Fruit fly (Drosophila melanogaster) whole organism, embryonic: Measurements from ENCODE around the gene spidey.

Experiments
- Atf-2 ChIP-seq: fragments of 200-800 bp; sonication (Bioruptor generic); optimal IDR thresholded peaks from 2 replicates; lab custom pipeline; 2016; ENCODE audit warnings: missing biosample characterization, missing genetic modification characterization
- Bdp1 ChIP-seq: fragments of 200-800 bp; sonication (Bioruptor generic); optimal IDR thresholded peaks from 3 replicates; lab custom pipeline; 2016; ENCODE audit warnings: missing biosample characterization, missing genetic modification characterization
- CG11093 ChIP-seq: fragments of 200-800 bp; sonication (Bioruptor generic); IDR thresholded peaks from 3 replicates; pipeline ENCODE4 v1.3.6; 2022; ENCODE audit warnings: missing biosample characterization, missing genetic modification characterization
- CG11456 ChIP-seq: fragments of 200-800 bp; sonication (Bioruptor generic); IDR thresholded peaks from 3 replicates; pipeline ENCODE4 v1.3.6; 2022; ENCODE audit warnings: missing biosample characterization, missing genetic modification characterization
- CG11504 ChIP-seq: fragments of 200-800 bp; sonication (Bioruptor generic); optimal IDR thresholded peaks from 3 replicates; lab custom pipeline; 2019; ENCODE audit warnings: missing biosample characterization, mild to moderate bottlenecking, missing genetic modification characterization, moderate library complexity
- CG13775 ChIP-seq: fragments of 200-800 bp; sonication (Bioruptor generic); optimal IDR thresholded peaks from 3 replicates; lab custom pipeline; 2017; ENCODE audit warnings: missing biosample characterization, mild to moderate bottlenecking, missing genetic modification characterization
- CG14860 ChIP-seq: fragments of 200-800 bp; sonication (Bioruptor generic); IDR thresholded peaks from 3 replicates; pipeline ENCODE4 v1.3.6; 2022; ENCODE audit warnings: missing biosample characterization, missing genetic modification characterization; ENCODE audit not compliant: partially characterized antibody
- CG15479 ChIP-seq: fragments of 200-800 bp; sonication (Bioruptor generic); optimal IDR thresholded peaks from 3 replicates; lab custom pipeline; 2019; ENCODE audit warnings: missing biosample characterization, mild to moderate bottlenecking, missing genetic modification characterization, moderate library complexity
- CG17186 ChIP-seq: fragments of 200-800 bp; sonication (Bioruptor generic); optimal IDR thresholded peaks from 3 replicates; lab custom pipeline; 2017; ENCODE audit warnings: missing biosample characterization, missing genetic modification reagents, missing genetic modification characterization
- CG18599 ChIP-seq: fragments of 200-800 bp; sonication (Bioruptor generic); optimal IDR thresholded peaks from 3 replicates; lab custom pipeline; 2017; ENCODE audit warnings: missing biosample characterization, missing genetic modification characterization, mild to moderate bottlenecking, moderate library complexity, missing genetic modification reagents
- CG2678 ChIP-seq: fragments of 200-800 bp; sonication (Bioruptor generic); optimal IDR thresholded peaks from 3 replicates; lab custom pipeline; 2019; ENCODE audit warnings: missing biosample characterization, mild to moderate bottlenecking, missing genetic modification characterization, moderate library complexity
- CG2875 ChIP-seq: fragments of 200-800 bp; sonication (Bioruptor generic); optimal IDR thresholded peaks from 2 replicates; lab custom pipeline; 2017; ENCODE audit warnings: missing biosample characterization, mild to moderate bottlenecking, missing genetic modification characterization, missing genetic modification reagents
- CG30403 ChIP-seq: fragments of 200-800 bp; sonication (Bioruptor generic); optimal IDR thresholded peaks from 3 replicates; lab custom pipeline; 2016; ENCODE audit warnings: missing biosample characterization, missing genetic modification characterization
- CG32772 ChIP-seq: fragments of 200-800 bp; sonication (Bioruptor generic); IDR thresholded peaks from 2 replicates; pipeline ENCODE4 v1.3.6; 2022; ENCODE audit warnings: missing biosample characterization, missing genetic modification characterization
- CG34224 ChIP-seq: fragments of 200-800 bp; sonication (Bioruptor generic); IDR thresholded peaks from 3 replicates; pipeline ENCODE4 v1.3.6; 2022; ENCODE audit warnings: missing biosample characterization, missing genetic modification characterization; ENCODE audit not compliant: partially characterized antibody
- CG3847 ChIP-seq: fragments of 200-800 bp; sonication (Bioruptor generic); IDR thresholded peaks from 2 replicates; pipeline ENCODE4 v1.3.6; 2022; ENCODE audit warnings: missing biosample characterization, missing genetic modification characterization
- CG4424 ChIP-seq: fragments of 200-800 bp; sonication (Bioruptor generic); optimal IDR thresholded peaks from 3 replicates; lab custom pipeline; 2016; ENCODE audit warnings: missing biosample characterization, missing genetic modification characterization
- CG4820 ChIP-seq: fragments of 200-800 bp; sonication (Bioruptor generic); optimal IDR thresholded peaks from 3 replicates; lab custom pipeline; 2016; ENCODE audit warnings: missing biosample characterization, missing genetic modification characterization
- CG7372 ChIP-seq: fragments of 200-800 bp; sonication (Bioruptor generic); IDR thresholded peaks from 2 replicates; pipeline ENCODE4 v1.3.6; 2022; ENCODE audit warnings: missing biosample characterization, missing genetic modification characterization
- CG8359 ChIP-seq: fragments of 200-800 bp; sonication (Bioruptor generic); optimal IDR thresholded peaks from 2 replicates; lab custom pipeline; 2017; ENCODE audit warnings: missing biosample characterization, mild to moderate bottlenecking, missing genetic modification characterization, borderline replicate concordance
- CG9727 ChIP-seq: fragments of 200-800 bp; sonication (Bioruptor generic); optimal IDR thresholded peaks from 3 replicates; lab custom pipeline; 2017; ENCODE audit warnings: missing biosample characterization, mild to moderate bottlenecking, missing genetic modification characterization
- CrebB ChIP-seq: fragments of 200-800 bp; sonication (Bioruptor generic); optimal IDR thresholded peaks from 3 replicates; lab custom pipeline; 2018; ENCODE audit warnings: missing biosample characterization, mild to moderate bottlenecking, missing genetic modification characterization
- Dad ChIP-seq: fragments of 200-800 bp; sonication (Bioruptor generic); optimal IDR thresholded peaks from 3 replicates; lab custom pipeline; 2016; ENCODE audit warnings: missing biosample characterization, missing genetic modification characterization
- E2f2 ChIP-seq: fragments of 200-800 bp; sonication (Bioruptor generic); IDR thresholded peaks from 2 replicates; pipeline ENCODE4 v1.3.6; 2022; ENCODE audit warnings: missing biosample characterization, missing genetic modification characterization
- ERR ChIP-seq: fragments of 200-800 bp; sonication (Bioruptor generic); optimal IDR thresholded peaks from 2 replicates; lab custom pipeline; 2016; ENCODE audit warnings: missing biosample characterization, missing genetic modification characterization
- Fer2 ChIP-seq: fragments of 200-800 bp; sonication (Bioruptor generic); optimal IDR thresholded peaks from 2 replicates; lab custom pipeline; 2018; ENCODE audit warnings: missing biosample characterization, mild to moderate bottlenecking, missing genetic modification characterization, moderate library complexity
- HHEX ChIP-seq: fragments of 200-800 bp; sonication (Bioruptor generic); optimal IDR thresholded peaks from 3 replicates; lab custom pipeline; 2017; ENCODE audit warnings: missing biosample characterization, mild to moderate bottlenecking, missing genetic modification characterization, missing genetic modification reagents
- Hr3 ChIP-seq: fragments of 200-800 bp; sonication (Bioruptor generic); optimal IDR thresholded peaks from 3 replicates; lab custom pipeline; 2016; ENCODE audit warnings: missing biosample characterization, missing genetic modification characterization
- Hr39 ChIP-seq: fragments of >200 bp; optimal IDR thresholded peaks from 2 replicates; lab custom pipeline; 2017
- NK7.1 ChIP-seq: fragments of 200-800 bp; sonication (Bioruptor generic); optimal IDR thresholded peaks from 3 replicates; lab custom pipeline; 2016; ENCODE audit warnings: missing biosample characterization, missing genetic modification characterization
- TFAM ChIP-seq: fragments of 200-800 bp; sonication (Bioruptor generic); optimal IDR thresholded peaks from 2 replicates; lab custom pipeline; 2017; ENCODE audit warnings: missing biosample characterization, missing genetic modification characterization, inconsistent platforms
- Vsx1 ChIP-seq: fragments of 200-800 bp; sonication (Bioruptor generic); optimal IDR thresholded peaks from 2 replicates; lab custom pipeline; 2017; ENCODE audit warnings: missing biosample characterization, mild to moderate bottlenecking, missing genetic modification characterization, missing genetic modification reagents
- ash1 ChIP-seq: fragments of 200-800 bp; sonication (Bioruptor generic); optimal IDR thresholded peaks from 2 replicates; lab custom pipeline; 2018; ENCODE audit warnings: missing biosample characterization, mild to moderate bottlenecking, missing genetic modification characterization
- bowl ChIP-seq: fragments of 200-800 bp; sonication (Bioruptor generic); IDR thresholded peaks from 2 replicates; pipeline ENCODE4 v1.3.6; 2022; ENCODE audit warnings: missing biosample characterization, missing genetic modification characterization
- caup ChIP-seq: fragments of 200-800 bp; sonication (Bioruptor generic); optimal IDR thresholded peaks from 3 replicates; lab custom pipeline; 2017; ENCODE audit warnings: missing biosample characterization, mild to moderate bottlenecking, missing genetic modification characterization, moderate library complexity; ENCODE audit not compliant: severe bottlenecking
- da ChIP-seq: fragments of 200-800 bp; sonication (Bioruptor generic); optimal IDR thresholded peaks from 2 replicates; lab custom pipeline; 2016; ENCODE audit warnings: missing biosample characterization, missing genetic modification characterization
- emc ChIP-seq: fragments of 200-800 bp; sonication (Bioruptor generic); optimal IDR thresholded peaks from 2 replicates; lab custom pipeline; 2016; ENCODE audit warnings: missing biosample characterization, missing genetic modification characterization
- esg ChIP-seq: fragments of 200-800 bp; sonication (Bioruptor generic); conservative IDR thresholded peaks from 2 replicates; pipeline ENCODE4 v1.3.6; 2022; ENCODE audit warnings: missing biosample characterization, missing genetic modification characterization
- grn ChIP-seq: fragments of 200-800 bp; sonication (Bioruptor generic); optimal IDR thresholded peaks from 3 replicates; lab custom pipeline; 2017; ENCODE audit warnings: missing biosample characterization, missing genetic modification characterization
- gsb-n ChIP-seq: fragments of 200-800 bp; sonication (Bioruptor generic); optimal IDR thresholded peaks from 3 replicates; lab custom pipeline; 2018; ENCODE audit warnings: missing biosample characterization, mild to moderate bottlenecking, missing genetic modification characterization
- kay ChIP-seq: fragments of 200-800 bp; sonication (Bioruptor generic); optimal IDR thresholded peaks from 2 replicates; lab custom pipeline; 2016; ENCODE audit warnings: missing biosample characterization, missing genetic modification characterization
- kni ChIP-seq: fragments of 200-800 bp; sonication (Bioruptor generic); optimal IDR thresholded peaks from 3 replicates; lab custom pipeline; 2017; ENCODE audit warnings: mild to moderate bottlenecking, missing biosample characterization, missing genetic modification reagents, missing genetic modification characterization
- lbe ChIP-seq: fragments of 200-800 bp; sonication (Bioruptor generic); optimal IDR thresholded peaks from 2 replicates; lab custom pipeline; 2016; ENCODE audit warnings: missing biosample characterization, mild to moderate bottlenecking, missing genetic modification characterization
- maf-S ChIP-seq: fragments of 200-800 bp; sonication (Bioruptor generic); optimal IDR thresholded peaks from 2 replicates; lab custom pipeline; 2016; ENCODE audit warnings: missing biosample characterization, missing genetic modification characterization
- sim ChIP-seq: fragments of 200-800 bp; sonication (Bioruptor generic); IDR thresholded peaks from 2 replicates; pipeline ENCODE4 v1.3.6; 2022; ENCODE audit warnings: missing biosample characterization, missing genetic modification characterization
- sisA ChIP-seq: fragments of 200-800 bp; sonication (Bioruptor generic); IDR thresholded peaks from 2 replicates; pipeline ENCODE4 v1.3.6; 2022; ENCODE audit warnings: missing biosample characterization, missing genetic modification characterization
- sob ChIP-seq: fragments of 200-800 bp; sonication (Bioruptor generic); IDR thresholded peaks from 2 replicates; pipeline ENCODE4 v1.3.6; 2022; ENCODE audit warnings: missing biosample characterization, missing genetic modification characterization
- sqz ChIP-seq: fragments of 200-800 bp; sonication (Bioruptor generic); optimal IDR thresholded peaks from 3 replicates; lab custom pipeline; 2018; ENCODE audit warnings: missing biosample characterization, mild to moderate bottlenecking, missing genetic modification characterization
- unc-4 ChIP-seq: fragments of 200-800 bp; sonication (Bioruptor generic); IDR thresholded peaks from 2 replicates; pipeline ENCODE4 v1.3.6; 2022; ENCODE audit warnings: missing biosample characterization, missing genetic modification characterization; ENCODE audit not compliant: partially characterized antibody
- usp ChIP-seq: fragments of >200 bp; optimal IDR thresholded peaks from 2 replicates; lab custom pipeline; 2017; ENCODE audit warnings: missing biosample characterization, missing genetic modification characterization

spidey gene

DNA sequence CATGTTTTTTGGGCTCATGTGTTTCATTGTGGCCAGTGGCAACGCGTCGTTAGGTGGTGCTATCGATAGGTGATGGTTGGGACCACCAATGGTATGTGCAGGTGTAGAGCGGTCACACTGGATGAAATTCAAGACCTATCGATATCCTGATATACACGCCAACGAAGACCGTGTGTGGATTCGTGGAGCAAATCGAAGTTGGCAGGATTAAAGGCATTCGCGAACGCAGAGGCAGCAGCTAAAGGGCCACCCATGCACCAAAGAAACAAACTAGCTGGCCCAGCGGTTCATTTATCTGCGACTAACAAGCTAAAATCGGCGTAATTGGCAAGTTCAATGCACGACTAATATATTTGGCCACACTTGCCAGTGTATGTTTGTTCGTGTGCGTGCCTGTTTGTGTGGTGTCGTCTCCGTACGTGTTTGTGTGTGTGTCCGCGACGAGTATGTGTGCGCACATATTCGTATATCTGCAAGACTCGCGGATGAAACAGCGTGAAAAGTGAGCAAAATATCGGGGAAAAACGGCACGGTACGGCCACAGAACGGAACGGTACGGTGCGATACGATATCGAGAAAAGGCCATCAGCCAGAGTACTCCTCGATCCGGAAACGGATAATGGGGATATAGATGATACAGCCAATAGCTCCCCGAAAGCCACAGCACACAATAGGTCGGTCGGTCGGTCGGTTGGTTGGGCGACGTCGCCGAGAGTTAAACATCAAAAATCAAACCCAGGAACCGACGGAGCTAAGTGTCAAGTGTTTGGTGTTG lies 27.3 kb downstream of the spidey start, which contains the start of gene Ubr3 (continued):
- TF ChIP-seq CG3847 (GFP tag; lab: Robert Waterston, UW) (peak; percentile 32), sisA (GFP tag; lab: Robert Waterston, UW) (no peak), kni (GFP tag; lab: Kevin White, UChicago) (no peak), Hr3 (GFP tag; lab: Kevin White, UChicago) (no peak), Fer2 (tag; lab: Kevin White, UChicago) (no peak), CG15479 (GFP tag; lab: Kevin White, UChicago) (no peak), Dad (GFP tag; lab: Kevin White, UChicago) (no peak), Hr39 (lab: Kevin White, UChicago) (no peak), CG8359 (GFP tag; lab: Kevin White, UChicago) (no peak), E2f2 (GFP tag; lab: Robert Waterston, UW) (peak; percentile 17; the same call in 1 of the 2 replicates), TFAM (no peak), ERR (GFP tag; lab: Kevin White, UChicago) (no peak), maf-S (no peak), grn (GFP tag; lab: Kevin White, UChicago) (no peak), esg (GFP tag; lab: Robert Waterston, UW) (no peak), emc (no peak), gsb-n (tag; lab: Kevin White, UChicago) (no peak), sim (no peak), CG11504 (peak; percentile 7), sob (GFP tag; lab: Robert Waterston, UW) (no peak), CG7372 (GFP tag; lab: Robert Waterston, UW) (no peak), CG4820 (no peak), CG32772 (GFP tag; lab: Robert Waterston, UW) (no peak), CrebB (tag; lab: Kevin White, UChicago) (no peak), NK7.1 (GFP tag; lab: Kevin White, UChicago) (no peak), ash1 (no peak), CG14860 (GFP tag; lab: Robert Waterston, UW) (peak; percentile 66), CG30403 (GFP tag; lab: Kevin White, UChicago) (no peak), CG2678 (tag; lab: Kevin White, UChicago) (no peak), HHEX (GFP tag; lab: Kevin White, UChicago) (peak; percentile 0), bowl (GFP tag; lab: Robert Waterston, UW) (no peak), caup (GFP tag; lab: Kevin White, UChicago) (no peak), CG13775 (GFP tag; lab: Kevin White, UChicago) (no peak), sqz (GFP tag; lab: Kevin White, UChicago) (no peak), CG9727 (no peak), Vsx1 (GFP tag; lab: Kevin White, UChicago) (no peak), CG34224 (GFP tag; lab: Robert Waterston, UW) (peak; percentile 66; the same call in 2 of the 3 replicates), CG11456 (GFP tag; lab: Robert Waterston, UW) (no peak), CG18599 (GFP tag; lab: Kevin White, UChicago) (peak; percentile 36), lbe (GFP tag; lab: Kevin White, UChicago) (no peak), CG17186 (GFP tag; lab: Kevin White, UChicago) (peak; percentile 41), CG11093 (GFP tag; lab: Robert Waterston, UW) (no peak), unc-4 (GFP tag; lab: Robert Waterston, UW) (peak; percentile 68), CG2875 (GFP tag; lab: Kevin White, UChicago) (no peak), kay (no peak), da (no peak), usp (GFP tag; lab: Kevin White, UChicago) (no peak), Atf-2 (GFP tag; lab: Kevin White, UChicago) (no peak), CG4424 (no peak), Bdp1 (GFP tag; lab: Kevin White, UChicago) (no peak)
